Worm (Caenorhabditis elegans): ENCODE results near the gene F58G1.7.

- TF ChIP-seq tbx-2 (tag; optimal IDR thresholded peaks at IDR 0.05) (no peak), dve-1 (tag; optimal IDR thresholded peaks at IDR 0.05) (no peak), rnt-1 (tag; optimal IDR thresholded peaks at IDR 0.05) (no peak)
Measured at ce11 chrII:12984709-12985108, 36.7 kb upstream of the F58G1.7 start.

Measured in whole organism, late embryonic.